Fruit fly (Drosophila melanogaster) whole organism, embryonic: ENCODE data around the gene Cad88C.

ENCODE experiments used
- Bteb2 ChIP-seq: fragments of 200-800 bp; sonication (Bioruptor generic); optimal IDR thresholded peaks from 2 replicates; lab custom pipeline; 2016; ENCODE audit warnings: missing biosample characterization, missing genetic modification characterization
- CG12104 ChIP-seq: fragments of 200-800 bp; sonication (Bioruptor generic); optimal IDR thresholded peaks from 3 replicates; lab custom pipeline; 2016; ENCODE audit warnings: missing biosample characterization, missing genetic modification characterization
- CG1233 ChIP-seq: fragments of 200-800 bp; sonication (Bioruptor generic); optimal IDR thresholded peaks from 4 replicates; lab custom pipeline; 2018; ENCODE audit warnings: missing biosample characterization, mild to moderate bottlenecking, missing genetic modification characterization
- CG13296 ChIP-seq: fragments of 200-800 bp; sonication (Bioruptor generic); optimal IDR thresholded peaks from 3 replicates; lab custom pipeline; 2018; ENCODE audit warnings: missing biosample characterization, mild to moderate bottlenecking, missing genetic modification characterization
- CG14860 ChIP-seq: fragments of 200-800 bp; sonication (Bioruptor generic); IDR thresholded peaks from 3 replicates; pipeline ENCODE4 v1.3.6; 2022; ENCODE audit warnings: missing biosample characterization, missing genetic modification characterization; ENCODE audit not compliant: partially characterized antibody
- CG16779 ChIP-seq: fragments of 200-800 bp; sonication (Bioruptor generic); IDR thresholded peaks from 2 replicates; pipeline ENCODE4 v1.3.6; 2022; ENCODE audit warnings: missing biosample characterization, missing genetic modification characterization
- CG18619 ChIP-seq: fragments of 200-800 bp; sonication (Bioruptor generic); optimal IDR thresholded peaks from 3 replicates; lab custom pipeline; 2017; ENCODE audit warnings: missing biosample characterization, mild to moderate bottlenecking, missing genetic modification characterization
- CG2199 ChIP-seq: fragments of 200-800 bp; sonication (Bioruptor generic); IDR thresholded peaks from 3 replicates; pipeline ENCODE4 v1.3.6; 2022; ENCODE audit warnings: missing biosample characterization, missing genetic modification characterization
- CG2889 ChIP-seq: fragments of 200-800 bp; sonication (Bioruptor generic); IDR thresholded peaks from 3 replicates; pipeline ENCODE4 v1.3.6; 2022; ENCODE audit warnings: missing biosample characterization, missing genetic modification characterization
- CG30020 ChIP-seq: fragments of 200-800 bp; optimal IDR thresholded peaks from 2 replicates; lab custom pipeline; 2019; ENCODE audit warnings: missing biosample characterization, mild to moderate bottlenecking, missing genetic modification characterization, moderate library complexity
- CG30403 ChIP-seq: fragments of 200-800 bp; sonication (Bioruptor generic); optimal IDR thresholded peaks from 3 replicates; lab custom pipeline; 2016; ENCODE audit warnings: missing biosample characterization, missing genetic modification characterization
- CG32532 ChIP-seq: fragments of 200-800 bp; sonication (Bioruptor generic); IDR thresholded peaks from 2 replicates; pipeline ENCODE4 v1.3.6; 2022; ENCODE audit warnings: missing biosample characterization, missing genetic modification characterization
- CG33557 ChIP-seq: fragments of 200-800 bp; sonication (Bioruptor generic); optimal IDR thresholded peaks from 2 replicates; lab custom pipeline; 2019; ENCODE audit warnings: missing biosample characterization, mild to moderate bottlenecking, missing genetic modification characterization, moderate library complexity
- CG4282 ChIP-seq: fragments of 200-800 bp; sonication (Bioruptor generic); optimal IDR thresholded peaks from 2 replicates; lab custom pipeline; 2016; ENCODE audit warnings: missing biosample characterization, missing genetic modification characterization
- CG6254 ChIP-seq: fragments of 200-800 bp; sonication (Bioruptor generic); optimal IDR thresholded peaks from 3 replicates; lab custom pipeline; 2017; ENCODE audit warnings: mild to moderate bottlenecking, missing biosample characterization, missing genetic modification reagents, missing genetic modification characterization
- CG6654 ChIP-seq: fragments of 200-800 bp; sonication (Bioruptor generic); optimal IDR thresholded peaks from 2 replicates; lab custom pipeline; 2017; ENCODE audit warnings: missing biosample characterization, mild to moderate bottlenecking, missing genetic modification characterization
- CG6683 ChIP-seq: fragments of 200-800 bp; sonication (Bioruptor generic); optimal IDR thresholded peaks from 2 replicates; lab custom pipeline; 2017; ENCODE audit warnings: missing biosample characterization, mild to moderate bottlenecking, missing genetic modification characterization, missing genetic modification reagents
- CG7963 ChIP-seq: fragments of 200-800 bp; sonication (Bioruptor generic); IDR thresholded peaks from 3 replicates; pipeline ENCODE4 v1.3.6; 2022; ENCODE audit warnings: missing biosample characterization, missing genetic modification characterization; ENCODE audit not compliant: partially characterized antibody
- CG7987 ChIP-seq: fragments of 200-800 bp; sonication (Bioruptor generic); optimal IDR thresholded peaks from 2 replicates; lab custom pipeline; 2018; ENCODE audit warnings: missing biosample characterization, mild to moderate bottlenecking, missing genetic modification characterization, moderate library complexity
- Camta ChIP-seq: fragments of 200-800 bp; sonication (Bioruptor generic); optimal IDR thresholded peaks from 2 replicates; lab custom pipeline; 2016; ENCODE audit warnings: missing biosample characterization, missing genetic modification characterization
- CrebB ChIP-seq: fragments of 200-800 bp; sonication (Bioruptor generic); optimal IDR thresholded peaks from 3 replicates; lab custom pipeline; 2018; ENCODE audit warnings: missing biosample characterization, mild to moderate bottlenecking, missing genetic modification characterization
- Deaf1 ChIP-seq: fragments of 200-800 bp; optimal IDR thresholded peaks from 3 replicates; lab custom pipeline; 2019; ENCODE audit warnings: missing biosample characterization, mild to moderate bottlenecking, missing genetic modification characterization, moderate library complexity
- Dip2 ChIP-seq: fragments of 200-800 bp; sonication (Bioruptor generic); IDR thresholded peaks from 2 replicates; pipeline ENCODE4 v1.3.6; 2022; ENCODE audit warnings: missing biosample characterization, missing genetic modification characterization
- Dll ChIP-seq: fragments of 200-800 bp; sonication (Bioruptor generic); IDR thresholded peaks from 4 replicates; pipeline ENCODE4 v1.3.6; 2022; ENCODE audit warnings: missing biosample characterization, missing genetic modification characterization; ENCODE audit not compliant: partially characterized antibody
- Drgx ChIP-seq: fragments of 200-800 bp; sonication (Bioruptor generic); IDR thresholded peaks from 2 replicates; pipeline ENCODE4 v1.3.6; 2022; ENCODE audit warnings: missing biosample characterization, missing genetic modification characterization
- Ets97D ChIP-seq: fragments of 200-800 bp; sonication (Bioruptor generic); optimal IDR thresholded peaks from 3 replicates; lab custom pipeline; 2016; ENCODE audit warnings: missing biosample characterization, missing genetic modification characterization
- Gsc ChIP-seq: fragments of 200-800 bp; sonication (Bioruptor generic); IDR thresholded peaks from 2 replicates; pipeline ENCODE4 v1.3.6; 2022; ENCODE audit warnings: missing biosample characterization, missing genetic modification characterization
- HLH54F ChIP-seq: fragments of 200-800 bp; sonication (Bioruptor generic); optimal IDR thresholded peaks from 3 replicates; lab custom pipeline; 2016; ENCODE audit warnings: missing biosample characterization, missing genetic modification characterization
- Hr39 ChIP-seq: fragments of >200 bp; optimal IDR thresholded peaks from 2 replicates; lab custom pipeline; 2017
- Lpt ChIP-seq: fragments of >200 bp; optimal IDR thresholded peaks from 2 replicates; lab custom pipeline; 2018; ENCODE audit warnings: missing biosample characterization, missing genetic modification characterization
- MBD-R2 ChIP-seq: fragments of 200-800 bp; sonication (Bioruptor generic); IDR thresholded peaks from 2 replicates; pipeline ENCODE4 v1.3.6; 2022; ENCODE audit warnings: missing biosample characterization, missing genetic modification characterization
- NfI ChIP-seq: fragments of 200-800 bp; sonication (Bioruptor generic); optimal IDR thresholded peaks from 3 replicates; lab custom pipeline; 2018; ENCODE audit warnings: missing biosample characterization, mild to moderate bottlenecking, missing genetic modification characterization, moderate library complexity
- PHDP ChIP-seq: fragments of 200-800 bp; sonication (Bioruptor generic); optimal IDR thresholded peaks from 3 replicates; lab custom pipeline; 2018; ENCODE audit warnings: missing biosample characterization, mild to moderate bottlenecking, missing genetic modification characterization, moderate library complexity
- Sox100B ChIP-seq: fragments of 200-800 bp; sonication (Bioruptor generic); optimal IDR thresholded peaks from 3 replicates; lab custom pipeline; 2018; ENCODE audit warnings: missing biosample characterization, mild to moderate bottlenecking, missing genetic modification characterization
- Ssrp ChIP-seq: fragments of 200-800 bp; sonication (Bioruptor generic); optimal IDR thresholded peaks from 2 replicates; lab custom pipeline; 2018; ENCODE audit warnings: missing biosample characterization, mild to moderate bottlenecking, missing genetic modification characterization, moderate library complexity
- ato ChIP-seq: fragments of 200-800 bp; sonication (Bioruptor generic); IDR thresholded peaks from 2 replicates; pipeline ENCODE4 v1.3.6; 2022; ENCODE audit warnings: missing biosample characterization, missing genetic modification characterization; ENCODE audit not compliant: partially characterized antibody
- az2 ChIP-seq: fragments of 200-800 bp; sonication (Bioruptor generic); optimal IDR thresholded peaks from 3 replicates; lab custom pipeline; 2016; ENCODE audit warnings: missing biosample characterization, missing genetic modification characterization
- bigmax ChIP-seq: fragments of 200-800 bp; sonication (Bioruptor generic); optimal IDR thresholded peaks from 2 replicates; lab custom pipeline; 2018; ENCODE audit warnings: missing biosample characterization, mild to moderate bottlenecking, missing genetic modification characterization
- fd102C ChIP-seq: fragments of 200-800 bp; sonication (Bioruptor generic); optimal IDR thresholded peaks from 2 replicates; lab custom pipeline; 2018; ENCODE audit warnings: missing biosample characterization, mild to moderate bottlenecking, missing genetic modification characterization, moderate library complexity
- grn ChIP-seq: fragments of 200-800 bp; sonication (Bioruptor generic); optimal IDR thresholded peaks from 3 replicates; lab custom pipeline; 2017; ENCODE audit warnings: missing biosample characterization, missing genetic modification characterization
- insv ChIP-seq, 2 experiments: fragments of 200-800 bp; sonication (Bioruptor generic); optimal IDR thresholded peaks; 3 replicates each; lab custom pipeline; 2016 to 2018; ENCODE audit warnings: missing biosample characterization in 2 of 2, missing genetic modification characterization in 2 of 2
- jumu ChIP-seq: fragments of 200-800 bp; sonication (Bioruptor generic); optimal IDR thresholded peaks from 3 replicates; lab custom pipeline; 2016; ENCODE audit warnings: missing biosample characterization, missing genetic modification characterization
- lab ChIP-seq: fragments of 200-800 bp; sonication (Bioruptor generic); optimal IDR thresholded peaks from 3 replicates; lab custom pipeline; 2017; ENCODE audit warnings: missing biosample characterization, missing genetic modification characterization, mild to moderate bottlenecking, moderate library complexity, missing genetic modification reagents
- lola ChIP-seq, 3 experiments: fragments of >200 bp in 2 of 3; fragments of 200-800 bp in 1 of 3; sonication (Bioruptor generic) in 1 of 3; optimal IDR thresholded peaks; 2 replicates each; lab custom pipeline; 2017 to 2019; ENCODE audit warnings: missing biosample characterization in 3 of 3, missing genetic modification characterization in 3 of 3, mild to moderate bottlenecking in 1 of 3, moderate library complexity in 1 of 3
- nerfin-1 ChIP-seq: fragments of 200-800 bp; sonication (Bioruptor generic); optimal IDR thresholded peaks from 3 replicates; lab custom pipeline; 2019; ENCODE audit warnings: missing biosample characterization, mild to moderate bottlenecking, missing genetic modification characterization, moderate library complexity
- odd ChIP-seq: fragments of 200-800 bp; sonication (Bioruptor generic); optimal IDR thresholded peaks from 2 replicates; lab custom pipeline; 2017; ENCODE audit warnings: missing biosample characterization, mild to moderate bottlenecking, missing genetic modification characterization
- ssp ChIP-seq: fragments of 200-800 bp; sonication (Bioruptor generic); IDR thresholded peaks from 2 replicates; pipeline ENCODE4 v1.3.6; 2022; ENCODE audit warnings: missing biosample characterization, missing genetic modification characterization
- stwl ChIP-seq: fragments of 200-800 bp; sonication (Bioruptor generic); optimal IDR thresholded peaks from 3 replicates; lab custom pipeline; 2018; ENCODE audit warnings: missing biosample characterization, mild to moderate bottlenecking, missing genetic modification characterization, moderate library complexity

Gene Cad88C

dm6 chr3R:14656760-14657604, 26.7 kb downstream of the Cad88C start, which contains the start of gene CG3505:
Gene CG3505, plus strand, starts transcription at chr3R:14657447.
- TF ChIP-seq CG32532 (GFP tag; lab: Robert Waterston, UW) (peak; percentile 54; the same call in 1 of the 2 replicates), CG6683 (no peak), lab (no peak), CG4282 (GFP tag; lab: Kevin White, UChicago) (peak; percentile 2), CG1233 (no peak), Dip2 (GFP tag; lab: Robert Waterston, UW) (no peak), Ets97D (peak; percentile 83), CG2199 (GFP tag; lab: Robert Waterston, UW) (no peak), fd102C (GFP tag; lab: Kevin White, UChicago) (no peak), CG12104 (peak; percentile 27), CG14860 (no peak), CG30020 (no peak), Hr39 (no peak), Camta (GFP tag; lab: Kevin White, UChicago) (peak; percentile 32), PHDP (tag; lab: Kevin White, UChicago) (peak; percentile 27), Dll (no peak), grn (no peak), CG18619 (GFP tag; lab: Kevin White, UChicago) (peak; percentile 6), Sox100B (GFP tag; lab: Kevin White, UChicago) (no peak), NfI (GFP tag; lab: Kevin White, UChicago) (peak; percentile 49), MBD-R2 (0 out of 2 replicates have a peak, but pooled peaks have one; percentile 19), Drgx (GFP tag; lab: Robert Waterston, UW) (peak; percentile 64; the same call in 1 of the 2 replicates), HLH54F (GFP tag; lab: Kevin White, UChicago) (no peak), Bteb2 (no peak), CrebB (peak; percentile 35), Ssrp (tag; lab: Kevin White, UChicago) (peak; percentile 19), CG13296 (GFP tag; lab: Kevin White, UChicago) (peak; percentile 74), ssp (GFP tag; lab: Robert Waterston, UW) (no peak), Deaf1 (tag; lab: Kevin White, UChicago) (no peak), Gsc (GFP tag; lab: Robert Waterston, UW) (no peak), ato (GFP tag; lab: Robert Waterston, UW) (0 out of 2 replicates have a peak, but pooled peaks have one; percentile 8), CG7963 (0 out of 3 replicates have a peak, but pooled peaks have one; percentile 37), Lpt (no peak), jumu (GFP tag; lab: Kevin White, UChicago) (no peak), odd (peak; percentile 30), CG33557 (GFP tag; lab: Kevin White, UChicago) (no peak), stwl (tag; lab: Kevin White, UChicago) (peak; percentile 53), CG6254 (GFP tag; lab: Kevin White, UChicago) (no peak), nerfin-1 (tag; lab: Kevin White, UChicago) (peak; percentile 25), az2 (GFP tag; lab: Kevin White, UChicago) (no peak), bigmax (GFP tag; lab: Kevin White, UChicago) (no peak), CG7987 (GFP tag; lab: Kevin White, UChicago) (peak; percentile 57), CG6654 (GFP tag; lab: Kevin White, UChicago) (no peak), insv (GFP tag; optimal IDR thresholded peaks at IDR 0.05; lab: Kevin White, UChicago) (no peak), CG2889 (GFP tag; lab: Robert Waterston, UW) (no peak), CG16779 (GFP tag; lab: Robert Waterston, UW) (no peak), CG30403 (peak; percentile 33), lola (GFP tag; optimal IDR thresholded peaks at IDR 0.05; lab: Kevin White, UChicago) (no peak)
